Fruit fly (Drosophila melanogaster) whole organism, embryonic: ENCODE data around the gene unc-119.

Source experiments
- Atf-2 ChIP-seq: fragments of 200-800 bp; sonication (Bioruptor generic); optimal IDR thresholded peaks from 2 replicates; lab custom pipeline; 2016; ENCODE audit warnings: missing biosample characterization, missing genetic modification characterization
- CG15696 ChIP-seq: fragments of 200-800 bp; sonication (Bioruptor generic); optimal IDR thresholded peaks from 2 replicates; lab custom pipeline; 2019; ENCODE audit warnings: missing biosample characterization, mild to moderate bottlenecking, missing genetic modification characterization, moderate library complexity
- CG2120 ChIP-seq: fragments of 200-800 bp; sonication (Bioruptor generic); optimal IDR thresholded peaks from 3 replicates; lab custom pipeline; 2016; ENCODE audit warnings: missing biosample characterization, missing genetic modification characterization
- CkIIα-i1 ChIP-seq: fragments of 200-800 bp; sonication (Bioruptor generic); IDR thresholded peaks from 2 replicates; pipeline ENCODE4 v1.3.6; 2022; ENCODE audit warnings: missing biosample characterization, missing genetic modification characterization
- jumu ChIP-seq: fragments of 200-800 bp; sonication (Bioruptor generic); optimal IDR thresholded peaks from 3 replicates; lab custom pipeline; 2016; ENCODE audit warnings: missing biosample characterization, missing genetic modification characterization
- maf-S ChIP-seq: fragments of 200-800 bp; sonication (Bioruptor generic); optimal IDR thresholded peaks from 2 replicates; lab custom pipeline; 2016; ENCODE audit warnings: missing biosample characterization, missing genetic modification characterization
- seq ChIP-seq: fragments of 200-800 bp; sonication (Bioruptor generic); IDR thresholded peaks from 2 replicates; pipeline ENCODE4 v1.3.6; 2022; ENCODE audit warnings: missing biosample characterization, missing genetic modification characterization
- sim ChIP-seq: fragments of 200-800 bp; sonication (Bioruptor generic); IDR thresholded peaks from 2 replicates; pipeline ENCODE4 v1.3.6; 2022; ENCODE audit warnings: missing biosample characterization, missing genetic modification characterization
- trh ChIP-seq: fragments of 200-800 bp; sonication (Bioruptor generic); optimal IDR thresholded peaks from 2 replicates; lab custom pipeline; 2016; ENCODE audit warnings: missing biosample characterization, missing genetic modification characterization
- vnd ChIP-seq: fragments of 200-800 bp; sonication (Bioruptor generic); IDR thresholded peaks from 3 replicates; pipeline ENCODE4 v1.3.6; 2022; ENCODE audit warnings: missing biosample characterization, missing genetic modification characterization; ENCODE audit not compliant: partially characterized antibody

DNA sequence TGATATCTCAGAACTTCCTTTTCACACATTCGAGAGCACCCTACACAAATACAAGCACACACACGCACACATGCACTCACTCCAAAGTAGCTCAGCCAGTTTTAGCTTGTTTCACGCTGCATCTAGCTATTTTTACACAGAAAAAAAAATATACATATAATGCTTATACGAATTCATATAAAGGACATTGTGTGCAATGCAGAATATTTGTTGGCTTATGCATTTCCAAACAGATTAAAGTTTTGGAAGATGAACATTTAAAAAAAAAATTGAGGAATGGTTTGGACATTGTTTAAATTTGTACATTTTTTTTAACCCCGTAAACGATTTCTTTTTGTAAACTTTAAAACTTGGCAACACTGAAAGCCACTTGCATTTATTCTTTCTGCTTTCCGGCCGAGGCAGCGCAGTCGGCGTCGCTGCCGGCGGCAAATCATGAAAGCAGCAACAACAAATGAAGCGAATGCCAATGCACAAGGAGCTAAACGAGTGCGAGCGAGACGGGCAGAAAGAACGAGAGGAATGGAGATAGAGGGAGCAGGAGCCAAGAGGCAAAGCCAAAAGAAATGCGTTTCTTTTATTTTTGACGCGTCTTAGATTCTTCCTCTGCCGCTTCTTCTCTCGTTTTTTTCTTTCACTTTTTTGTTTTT is 28.1 kb upstream of the unc-119 start:
- TF ChIP-seq seq (GFP tag; lab: Robert Waterston, UW) (no peak), CG2120 (GFP tag; lab: Kevin White, UChicago) (no peak), sim (peak; percentile 8; the same call in 1 of the 2 replicates), trh (GFP tag; lab: Kevin White, UChicago) (peak; percentile 52), CkIIα-i1 (GFP tag; lab: Robert Waterston, UW) (no peak), vnd (GFP tag; lab: Robert Waterston, UW) (no peak), maf-S (GFP tag; lab: Kevin White, UChicago) (peak; percentile 13), Atf-2 (GFP tag; lab: Kevin White, UChicago) (peak; percentile 72), jumu (GFP tag; lab: Kevin White, UChicago) (peak; percentile 70), CG15696 (tag; lab: Kevin White, UChicago) (peak; percentile 88)
